In genomic region chr3L:748329-749198, dm6 we compare ENCODE assay signal across 2 fruit fly cellular contexts.
TF ChIP-seq lines count a peak whose summit lies in the region.

No protein-coding gene starts in this region.

TF ChIP-seq in whole organism, embryonic, 481 proteins besides CTCF, POLR2A, EP300 and RAD21 (continued from another document and continues in another):
- TF ChIP-seq stwl (tag; optimal IDR thresholded peaks at IDR 0.05; lab: Kevin White, UChicago): no peak
- TF ChIP-seq Hmx (GFP tag; optimal IDR thresholded peaks at IDR 0.05; lab: Kevin White, UChicago): no peak
- TF ChIP-seq trem (tag; optimal IDR thresholded peaks at IDR 0.05; lab: Kevin White, UChicago): no peak
- no peak for TF ChIP-seq Fer2 (tag; optimal IDR thresholded peaks at IDR 0.05; lab: Kevin White, UChicago)
- peak; percentile 57 for TF ChIP-seq gsb-n (tag; optimal IDR thresholded peaks at IDR 0.05; lab: Kevin White, UChicago)
- TF ChIP-seq CG2199 (GFP tag; IDR thresholded peaks at IDR 0.05; lab: Robert Waterston, UW): peak; percentile 51; the same call in 1 of the 3 replicates
- TF ChIP-seq CG14441 (GFP tag; IDR thresholded peaks at IDR 0.05; lab: Robert Waterston, UW): no peak
- no peak for TF ChIP-seq mld (GFP tag; IDR thresholded peaks at IDR 0.05; lab: Robert Waterston, UW; ENCODE audit: partially characterized antibody)
- no peak for TF ChIP-seq Dek (tag; optimal IDR thresholded peaks at IDR 0.05; lab: Kevin White, UChicago)
- no peak for TF ChIP-seq CG17802 (tag; optimal IDR thresholded peaks at IDR 0.05; lab: Kevin White, UChicago)
- TF ChIP-seq ase (GFP tag; IDR thresholded peaks at IDR 0.05; lab: Robert Waterston, UW): no peak
- TF ChIP-seq CG17612 (GFP tag; IDR thresholded peaks at IDR 0.05; lab: Robert Waterston, UW): no peak
- no peak for TF ChIP-seq CoRest (tag; optimal IDR thresholded peaks at IDR 0.05; lab: Kevin White, UChicago)
- no peak for TF ChIP-seq Dip3 (GFP tag; optimal IDR thresholded peaks at IDR 0.05; lab: Kevin White, UChicago)
- no peak for TF ChIP-seq gt (GFP tag; IDR thresholded peaks at IDR 0.05; lab: Robert Waterston, UW)
- TF ChIP-seq CG31365 (tag; optimal IDR thresholded peaks at IDR 0.05; lab: Kevin White, UChicago): no peak
- TF ChIP-seq CG6272 (GFP tag; IDR thresholded peaks at IDR 0.05; lab: Robert Waterston, UW): no peak
- no peak for TF ChIP-seq dati (GFP tag; IDR thresholded peaks at IDR 0.05; lab: Robert Waterston, UW)
- TF ChIP-seq CG11398 (GFP tag; optimal IDR thresholded peaks at IDR 0.05; lab: Kevin White, UChicago): no peak
- TF ChIP-seq Ptx1 (GFP tag; IDR thresholded peaks at IDR 0.05; lab: Robert Waterston, UW): no peak
- TF ChIP-seq Atf3 (GFP tag; optimal IDR thresholded peaks at IDR 0.05; lab: Kevin White, UChicago): no peak
- peak; percentile 4 for TF ChIP-seq CG4707 (GFP tag; optimal IDR thresholded peaks at IDR 0.05; lab: Kevin White, UChicago)
- TF ChIP-seq zen2 (GFP tag; IDR thresholded peaks at IDR 0.05; lab: Robert Waterston, UW; ENCODE audit: partially characterized antibody): peak; percentile 48; the same call in 1 of the 3 replicates
- peak; percentile 65; the same call in 2 of the 3 replicates for TF ChIP-seq z (GFP tag; IDR thresholded peaks at IDR 0.05; lab: Robert Waterston, UW)
- no peak for TF ChIP-seq CG43689 (GFP tag; IDR thresholded peaks at IDR 0.05; lab: Robert Waterston, UW)
- TF ChIP-seq Deaf1 (tag; optimal IDR thresholded peaks at IDR 0.05; lab: Kevin White, UChicago): peak; percentile 96
- TF ChIP-seq tap (tag; optimal IDR thresholded peaks at IDR 0.05; lab: Kevin White, UChicago): peak; percentile 2
- TF ChIP-seq p53 (GFP tag; optimal IDR thresholded peaks at IDR 0.05; lab: Kevin White, UChicago): no peak
- TF ChIP-seq nerfin-2 (GFP tag; IDR thresholded peaks at IDR 0.05; lab: Robert Waterston, UW; ENCODE audit: partially characterized antibody): no peak
- no peak for TF ChIP-seq Adf1 (GFP tag; IDR thresholded peaks at IDR 0.05; lab: Robert Waterston, UW)
- TF ChIP-seq Doc3 (GFP tag; IDR thresholded peaks at IDR 0.05; lab: Robert Waterston, UW; ENCODE audit: partially characterized antibody): peak; percentile 47; the same call in 1 of the 3 replicates
- TF ChIP-seq CG34422 (GFP tag; IDR thresholded peaks at IDR 0.05; lab: Robert Waterston, UW): no peak
- TF ChIP-seq corto (GFP tag; optimal IDR thresholded peaks at IDR 0.05; lab: Kevin White, UChicago): no peak
- TF ChIP-seq CG1024 (GFP tag; IDR thresholded peaks at IDR 0.05; lab: Robert Waterston, UW): no peak
- no peak for TF ChIP-seq fu2 (GFP tag; optimal IDR thresholded peaks at IDR 0.05; lab: Kevin White, UChicago)
- no peak for TF ChIP-seq Taf1 (GFP tag; IDR thresholded peaks at IDR 0.05; lab: Robert Waterston, UW)
- peak; percentile 38 for TF ChIP-seq ash1 (GFP tag; optimal IDR thresholded peaks at IDR 0.05; lab: Kevin White, UChicago)
- TF ChIP-seq Abd-B (GFP tag; optimal IDR thresholded peaks at IDR 0.05; lab: Kevin White, UChicago): no peak
- TF ChIP-seq CG2116 (GFP tag; optimal IDR thresholded peaks at IDR 0.05; lab: Kevin White, UChicago): no peak
- TF ChIP-seq CG17359 (tag; optimal IDR thresholded peaks at IDR 0.05; lab: Kevin White, UChicago): no peak
- peak; percentile 96 for TF ChIP-seq Nf-YC (tag; optimal IDR thresholded peaks at IDR 0.05; lab: Kevin White, UChicago)
- TF ChIP-seq maf-S (GFP tag; optimal IDR thresholded peaks at IDR 0.05; lab: Kevin White, UChicago): no peak
- no peak for TF ChIP-seq pfk (GFP tag; optimal IDR thresholded peaks at IDR 0.05; lab: Kevin White, UChicago)
- TF ChIP-seq CG2678 (tag; optimal IDR thresholded peaks at IDR 0.05; lab: Kevin White, UChicago): no peak
- TF ChIP-seq CG2712 (tag; optimal IDR thresholded peaks at IDR 0.05; lab: Kevin White, UChicago): peak; percentile 44
- peak; percentile 24 for TF ChIP-seq grn (GFP tag; optimal IDR thresholded peaks at IDR 0.05; lab: Kevin White, UChicago)
- TF ChIP-seq zf30C (GFP tag; optimal IDR thresholded peaks at IDR 0.05; lab: Kevin White, UChicago): peak; percentile 37
- TF ChIP-seq CG15479 (GFP tag; optimal IDR thresholded peaks at IDR 0.05; lab: Kevin White, UChicago): no peak
- TF ChIP-seq Drgx (GFP tag; IDR thresholded peaks at IDR 0.05; lab: Robert Waterston, UW): peak; percentile 54
- TF ChIP-seq Rx (GFP tag; IDR thresholded peaks at IDR 0.05; lab: Robert Waterston, UW): no peak
- no peak for TF ChIP-seq cad (GFP tag; optimal IDR thresholded peaks at IDR 0.05; lab: Kevin White, UChicago)
- TF ChIP-seq CG10209 (GFP tag; optimal IDR thresholded peaks at IDR 0.05; lab: Kevin White, UChicago): no peak
- no peak for TF ChIP-seq gsb (GFP tag; IDR thresholded peaks at IDR 0.05; lab: Robert Waterston, UW)
- no peak for TF ChIP-seq fd102C (GFP tag; optimal IDR thresholded peaks at IDR 0.05; lab: Kevin White, UChicago)
- TF ChIP-seq pros (GFP tag; optimal IDR thresholded peaks at IDR 0.05; lab: Kevin White, UChicago): peak; percentile 31
- TF ChIP-seq CG12104 (GFP tag; optimal IDR thresholded peaks at IDR 0.05; lab: Kevin White, UChicago): no peak
- TF ChIP-seq CG6765 (GFP tag; optimal IDR thresholded peaks at IDR 0.05; lab: Kevin White, UChicago): no peak
- no peak for TF ChIP-seq TFAM (GFP tag; optimal IDR thresholded peaks at IDR 0.05; lab: Kevin White, UChicago)
- TF ChIP-seq Opbp (GFP tag; IDR thresholded peaks at IDR 0.05; lab: Robert Waterston, UW; ENCODE audit: partially characterized antibody): 0 out of 3 replicates have a peak, but pooled peaks have one; percentile 16
- no peak for TF ChIP-seq hkb (optimal IDR thresholded peaks at IDR 0.05; lab: Kevin White, UChicago)
- no peak for TF ChIP-seq hkb (GFP tag; IDR thresholded peaks at IDR 0.05; lab: Robert Waterston, UW)
- TF ChIP-seq sqz (GFP tag; optimal IDR thresholded peaks at IDR 0.05; lab: Kevin White, UChicago): peak; percentile 83
- no peak for TF ChIP-seq repo (GFP tag; optimal IDR thresholded peaks at IDR 0.05; lab: Kevin White, UChicago)
- TF ChIP-seq CG7357 (GFP tag; IDR thresholded peaks at IDR 0.05; lab: Robert Waterston, UW): no peak
- TF ChIP-seq CG17361 (GFP tag; IDR thresholded peaks at IDR 0.05; lab: Robert Waterston, UW): peak; percentile 3; the same call in 1 of the 3 replicates
- peak in 1 of 3 experiments; percentile 31 for TF ChIP-seq lola (GFP tag; optimal IDR thresholded peaks at IDR 0.05; lab: Kevin White, UChicago)
- no peak for TF ChIP-seq az2 (GFP tag; optimal IDR thresholded peaks at IDR 0.05; lab: Kevin White, UChicago)
- TF ChIP-seq CG6813 (GFP tag; optimal IDR thresholded peaks at IDR 0.05; lab: Kevin White, UChicago): no peak

TF ChIP-seq in whole organism, prepupa, 60 proteins besides CTCF, POLR2A, EP300 and RAD21 (continued from another document):
- no peak for TF ChIP-seq CG11762 (GFP tag; optimal IDR thresholded peaks at IDR 0.05; lab: Kevin White, UChicago; ENCODE audit: insufficient read depth)
- peak; percentile 0 for TF ChIP-seq dsx (GFP tag; optimal IDR thresholded peaks at IDR 0.05; lab: Kevin White, UChicago; ENCODE audit: poor library complexity, severe bottlenecking)
